Fruit fly (Drosophila melanogaster) whole organism, embryonic: ENCODE results near the gene tex.

Experiments used
- Atf6 ChIP-seq: fragments of 200-800 bp; sonication (Bioruptor generic); IDR thresholded peaks from 2 replicates; pipeline ENCODE4 v1.3.6; 2022; ENCODE audit warnings: missing biosample characterization, missing genetic modification characterization
- B-H2 ChIP-seq: fragments of 200-800 bp; sonication (Bioruptor generic); optimal IDR thresholded peaks from 2 replicates; lab custom pipeline; 2018; ENCODE audit warnings: missing biosample characterization, mild to moderate bottlenecking, missing genetic modification characterization
- CG10959 ChIP-seq: fragments of 200-800 bp; sonication (Bioruptor generic); IDR thresholded peaks from 2 replicates; pipeline ENCODE4 v1.3.6; 2022; ENCODE audit warnings: missing biosample characterization, missing genetic modification characterization
- CG12391 ChIP-seq: fragments of 200-800 bp; sonication (Bioruptor generic); optimal IDR thresholded peaks from 3 replicates; lab custom pipeline; 2018; ENCODE audit warnings: missing biosample characterization, mild to moderate bottlenecking, missing genetic modification characterization, moderate library complexity
- CG13287 ChIP-seq: fragments of 200-800 bp; sonication (Bioruptor generic); IDR thresholded peaks from 2 replicates; pipeline ENCODE4 v1.3.6; 2022; ENCODE audit warnings: missing biosample characterization, missing genetic modification characterization; ENCODE audit not compliant: partially characterized antibody
- CG1647 ChIP-seq: fragments of 200-800 bp; sonication (Bioruptor generic); optimal IDR thresholded peaks from 3 replicates; lab custom pipeline; 2016; ENCODE audit warnings: missing biosample characterization, missing genetic modification characterization
- CG1832 ChIP-seq: fragments of 200-800 bp; sonication (Bioruptor generic); optimal IDR thresholded peaks from 2 replicates; lab custom pipeline; 2017; ENCODE audit warnings: missing biosample characterization, mild to moderate bottlenecking, missing genetic modification characterization, inconsistent platforms
- CG18599 ChIP-seq: fragments of 200-800 bp; sonication (Bioruptor generic); optimal IDR thresholded peaks from 3 replicates; lab custom pipeline; 2017; ENCODE audit warnings: missing biosample characterization, missing genetic modification characterization, mild to moderate bottlenecking, moderate library complexity, missing genetic modification reagents
- CG2199 ChIP-seq: fragments of 200-800 bp; sonication (Bioruptor generic); IDR thresholded peaks from 3 replicates; pipeline ENCODE4 v1.3.6; 2022; ENCODE audit warnings: missing biosample characterization, missing genetic modification characterization
- CG3065 ChIP-seq: fragments of 200-800 bp; sonication (Bioruptor generic); optimal IDR thresholded peaks from 2 replicates; lab custom pipeline; 2016; ENCODE audit warnings: missing biosample characterization, missing genetic modification characterization
- CG3838 ChIP-seq: fragments of 200-800 bp; sonication (Bioruptor generic); optimal IDR thresholded peaks from 3 replicates; lab custom pipeline; 2016; ENCODE audit warnings: missing biosample characterization, missing genetic modification characterization
- CG43689 ChIP-seq: fragments of 200-800 bp; sonication (Bioruptor generic); IDR thresholded peaks from 2 replicates; pipeline ENCODE4 v1.3.6; 2022; ENCODE audit warnings: missing biosample characterization, missing genetic modification characterization
- CG7372 ChIP-seq: fragments of 200-800 bp; sonication (Bioruptor generic); IDR thresholded peaks from 2 replicates; pipeline ENCODE4 v1.3.6; 2022; ENCODE audit warnings: missing biosample characterization, missing genetic modification characterization
- CG7928 ChIP-seq: fragments of 200-800 bp; sonication (Bioruptor generic); optimal IDR thresholded peaks from 2 replicates; lab custom pipeline; 2017; ENCODE audit warnings: missing biosample characterization, mild to moderate bottlenecking, missing genetic modification characterization
- CG8290 ChIP-seq, 3 experiments: fragments of 200-800 bp; sonication (Bioruptor generic); optimal IDR thresholded peaks; 2 replicates each; lab custom pipeline; 2016 to 2019; ENCODE audit warnings: missing biosample characterization in 3 of 3, missing genetic modification characterization in 3 of 3, mild to moderate bottlenecking in 2 of 3, moderate library complexity in 1 of 3
- CG9437 ChIP-seq: fragments of 200-800 bp; sonication (Bioruptor generic); optimal IDR thresholded peaks from 2 replicates; lab custom pipeline; 2018; ENCODE audit warnings: missing biosample characterization, mild to moderate bottlenecking, missing genetic modification characterization
- CG9727 ChIP-seq: fragments of 200-800 bp; sonication (Bioruptor generic); optimal IDR thresholded peaks from 3 replicates; lab custom pipeline; 2017; ENCODE audit warnings: missing biosample characterization, mild to moderate bottlenecking, missing genetic modification characterization
- CTCF ChIP-seq: fragments of 200-800 bp; sonication (Bioruptor generic); optimal IDR thresholded peaks from 2 replicates; lab custom pipeline; 2017; ENCODE audit warnings: missing biosample characterization, mild to moderate bottlenecking, missing genetic modification characterization, moderate library complexity
- Chrac-16 ChIP-seq: fragments of 200-800 bp; sonication (Bioruptor generic); optimal IDR thresholded peaks from 3 replicates; lab custom pipeline; 2016; ENCODE audit warnings: missing biosample characterization, missing genetic modification characterization
- Dad ChIP-seq: fragments of 200-800 bp; sonication (Bioruptor generic); optimal IDR thresholded peaks from 3 replicates; lab custom pipeline; 2016; ENCODE audit warnings: missing biosample characterization, missing genetic modification characterization
- Dbx ChIP-seq: fragments of 200-800 bp; sonication (Bioruptor generic); IDR thresholded peaks from 3 replicates; pipeline ENCODE4 v1.3.6; 2022; ENCODE audit warnings: missing biosample characterization, missing genetic modification characterization
- Dp ChIP-seq: fragments of 200-800 bp; sonication (Bioruptor generic); optimal IDR thresholded peaks from 2 replicates; lab custom pipeline; 2018; ENCODE audit warnings: missing biosample characterization, mild to moderate bottlenecking, missing genetic modification characterization, moderate library complexity
- Fer3 ChIP-seq: fragments of 200-800 bp; sonication (Bioruptor generic); optimal IDR thresholded peaks from 2 replicates; lab custom pipeline; 2018; ENCODE audit warnings: missing biosample characterization, mild to moderate bottlenecking, missing genetic modification characterization, moderate library complexity
- Hr51 ChIP-seq, 2 experiments: fragments of 200-800 bp; sonication (Bioruptor generic); optimal IDR thresholded peaks; 2 replicates in 1 of 2; 3 replicates in 1 of 2; lab custom pipeline; 2016 to 2018; ENCODE audit warnings: missing biosample characterization in 2 of 2, missing genetic modification characterization in 2 of 2, mild to moderate bottlenecking in 1 of 2, moderate library complexity in 1 of 2
- Hr78 ChIP-seq, 2 experiments: fragments of 200-800 bp in 1 of 2; fragments of >200 bp in 1 of 2; sonication (Bioruptor generic) in 1 of 2; optimal IDR thresholded peaks; 2 replicates each; lab custom pipeline; 2017 to 2019; ENCODE audit warnings: missing biosample characterization in 2 of 2, missing genetic modification characterization in 2 of 2, mild to moderate bottlenecking in 1 of 2, moderate library complexity in 1 of 2
- MESR4 ChIP-seq: fragments of 200-800 bp; sonication (Bioruptor generic); optimal IDR thresholded peaks from 2 replicates; lab custom pipeline; 2018; ENCODE audit warnings: missing biosample characterization, mild to moderate bottlenecking, missing genetic modification characterization, moderate library complexity
- Meics ChIP-seq: fragments of 200-800 bp; sonication (Bioruptor generic); optimal IDR thresholded peaks from 2 replicates; lab custom pipeline; 2017; ENCODE audit warnings: missing biosample characterization, mild to moderate bottlenecking, missing genetic modification characterization
- NfI ChIP-seq: fragments of 200-800 bp; sonication (Bioruptor generic); optimal IDR thresholded peaks from 3 replicates; lab custom pipeline; 2018; ENCODE audit warnings: missing biosample characterization, mild to moderate bottlenecking, missing genetic modification characterization, moderate library complexity
- Pdp1 ChIP-seq, 2 experiments: fragments of 200-800 bp; sonication (Bioruptor generic); optimal IDR thresholded peaks; 3 replicates each; lab custom pipeline; 2016; ENCODE audit warnings: missing biosample characterization in 2 of 2, missing genetic modification characterization in 2 of 2, mild to moderate bottlenecking in 1 of 2, moderate library complexity in 1 of 2
- Poxn ChIP-seq: fragments of 200-800 bp; sonication (Bioruptor generic); IDR thresholded peaks from 2 replicates; pipeline ENCODE4 v1.3.6; 2022; ENCODE audit warnings: missing biosample characterization, missing genetic modification characterization
- Ptx1 ChIP-seq: fragments of 200-800 bp; sonication (Bioruptor generic); IDR thresholded peaks from 2 replicates; pipeline ENCODE4 v1.3.6; 2022; ENCODE audit warnings: missing biosample characterization, missing genetic modification characterization
- Sry-β ChIP-seq: fragments of 200-800 bp; sonication (Bioruptor generic); optimal IDR thresholded peaks from 2 replicates; lab custom pipeline; 2018; ENCODE audit warnings: missing biosample characterization, mild to moderate bottlenecking, missing genetic modification characterization, moderate library complexity
- Xrp1 ChIP-seq: fragments of 200-800 bp; sonication (Bioruptor generic); IDR thresholded peaks from 2 replicates; pipeline ENCODE4 v1.3.6; 2022; ENCODE audit warnings: missing biosample characterization, missing genetic modification characterization
- ash1 ChIP-seq: fragments of 200-800 bp; sonication (Bioruptor generic); optimal IDR thresholded peaks from 2 replicates; lab custom pipeline; 2018; ENCODE audit warnings: missing biosample characterization, mild to moderate bottlenecking, missing genetic modification characterization
- bcd ChIP-seq: fragments of 200-800 bp; sonication (Bioruptor generic); optimal IDR thresholded peaks from 2 replicates; lab custom pipeline; 2017; ENCODE audit warnings: missing biosample characterization, mild to moderate bottlenecking, missing genetic modification characterization
- btn ChIP-seq: fragments of 200-800 bp; sonication (Bioruptor generic); optimal IDR thresholded peaks from 2 replicates; lab custom pipeline; 2016; ENCODE audit warnings: missing biosample characterization, missing genetic modification characterization
- cg ChIP-seq: fragments of 200-800 bp; sonication (Bioruptor generic); optimal IDR thresholded peaks from 3 replicates; lab custom pipeline; 2019; ENCODE audit warnings: missing biosample characterization, mild to moderate bottlenecking, missing genetic modification characterization, moderate library complexity
- chinmo ChIP-seq: fragments of 200-800 bp; sonication (Bioruptor generic); IDR thresholded peaks from 4 replicates; pipeline ENCODE4 v1.3.6; 2022; ENCODE audit warnings: missing biosample characterization, missing genetic modification characterization; ENCODE audit not compliant: partially characterized antibody
- chm ChIP-seq: fragments of 200-800 bp; sonication (Bioruptor generic); IDR thresholded peaks from 2 replicates; pipeline ENCODE4 v1.3.6; 2022; ENCODE audit warnings: missing biosample characterization, missing genetic modification characterization
- danr ChIP-seq: fragments of 200-800 bp; sonication (Bioruptor generic); IDR thresholded peaks from 2 replicates; pipeline ENCODE4 v1.3.6; 2022; ENCODE audit warnings: missing biosample characterization, missing genetic modification characterization
- dati ChIP-seq: fragments of 200-800 bp; sonication (Bioruptor generic); IDR thresholded peaks from 2 replicates; pipeline ENCODE4 v1.3.6; 2022; ENCODE audit warnings: missing biosample characterization, missing genetic modification characterization
- dmrt99B ChIP-seq: fragments of 200-800 bp; sonication (Bioruptor generic); optimal IDR thresholded peaks from 2 replicates; lab custom pipeline; 2018; ENCODE audit warnings: missing biosample characterization, mild to moderate bottlenecking, missing genetic modification characterization, moderate library complexity
- dysf ChIP-seq: fragments of 200-800 bp; sonication (Bioruptor generic); IDR thresholded peaks from 3 replicates; pipeline ENCODE4 v1.3.6; 2022; ENCODE audit warnings: missing biosample characterization, missing genetic modification characterization
- fd3F ChIP-seq: fragments of 200-800 bp; sonication (Bioruptor generic); optimal IDR thresholded peaks from 2 replicates; lab custom pipeline; 2018; ENCODE audit warnings: missing biosample characterization, mild to moderate bottlenecking, missing genetic modification characterization, moderate library complexity
- lab ChIP-seq: fragments of 200-800 bp; sonication (Bioruptor generic); optimal IDR thresholded peaks from 3 replicates; lab custom pipeline; 2017; ENCODE audit warnings: missing biosample characterization, missing genetic modification characterization, mild to moderate bottlenecking, moderate library complexity, missing genetic modification reagents
- nau ChIP-seq: fragments of 200-800 bp; sonication (Bioruptor generic); optimal IDR thresholded peaks from 3 replicates; lab custom pipeline; 2017; ENCODE audit warnings: missing biosample characterization, mild to moderate bottlenecking, missing genetic modification characterization, missing genetic modification reagents
- pan ChIP-seq, 4 experiments: fragments of >200 bp in 3 of 4; fragments of 200-800 bp in 1 of 4; sonication (Bioruptor generic) in 1 of 4; optimal IDR thresholded peaks in 3 of 4; IDR thresholded peaks in 1 of 4; 2 replicates each; pipeline versions ENCODE4 v1.3.6 to Lab custom; 2017 to 2022; ENCODE audit warnings: missing biosample characterization in 2 of 4, missing genetic modification characterization in 2 of 4, mixed read lengths in 1 of 4
- stc ChIP-seq: fragments of 200-800 bp; sonication (Bioruptor generic); IDR thresholded peaks from 2 replicates; pipeline ENCODE4 v1.3.6; 2022; ENCODE audit warnings: missing biosample characterization, missing genetic modification characterization
- sug ChIP-seq: fragments of 200-800 bp; optimal IDR thresholded peaks from 2 replicates; lab custom pipeline; 2019; ENCODE audit warnings: missing biosample characterization, mild to moderate bottlenecking, missing genetic modification characterization, moderate library complexity
- vfl ChIP-seq: fragments of 200-800 bp; sonication (Bioruptor generic); optimal IDR thresholded peaks from 2 replicates; lab custom pipeline; 2016; ENCODE audit warnings: missing biosample characterization, missing genetic modification characterization

The tex gene

DNA sequence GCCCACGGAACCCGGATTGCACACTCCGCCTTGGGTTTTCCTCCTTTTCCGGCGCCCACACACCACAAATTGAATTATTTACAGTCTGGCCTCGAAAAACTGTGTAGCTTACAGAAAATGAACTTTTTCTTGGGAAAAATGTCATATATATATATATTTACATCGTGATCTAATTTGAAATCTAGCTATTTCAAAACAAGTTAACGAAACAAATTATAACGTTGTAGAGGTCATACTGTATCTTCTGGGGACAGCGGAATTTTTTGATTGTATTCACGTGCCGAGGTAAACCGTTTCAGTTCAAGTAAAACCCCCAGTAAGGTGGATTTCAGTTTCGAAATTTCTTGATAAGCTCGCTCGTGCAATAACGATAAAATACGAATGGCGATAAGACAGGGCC lies 46.0 kb upstream of the tex start (continued):
- TF ChIP-seq Sry-β (GFP tag; lab: Kevin White, UChicago) (no peak), CG1832 (GFP tag; lab: Kevin White, UChicago) (no peak), dati (no peak), vfl (GFP tag; lab: Kevin White, UChicago) (peak; percentile 10), Ptx1 (GFP tag; lab: Robert Waterston, UW) (peak; percentile 79), CTCF (no peak), Poxn (GFP tag; lab: Robert Waterston, UW) (0 out of 2 replicates have a peak, but pooled peaks have one; percentile 14), nau (GFP tag; lab: Kevin White, UChicago) (no peak), Hr51 (GFP tag; optimal IDR thresholded peaks at IDR 0.05; lab: Kevin White, UChicago) (peak in 1 of 2 experiments; percentile 76), CG3838 (no peak), CG7372 (GFP tag; lab: Robert Waterston, UW) (peak; percentile 9; the same call in 1 of the 2 replicates), Dbx (GFP tag; lab: Robert Waterston, UW) (peak; percentile 71), CG18599 (GFP tag; lab: Kevin White, UChicago) (peak; percentile 67), bcd (GFP tag; lab: Kevin White, UChicago) (no peak), Dad (no peak), ash1 (GFP tag; lab: Kevin White, UChicago) (no peak), Dp (GFP tag; lab: Kevin White, UChicago) (no peak), lab (peak; percentile 74), MESR4 (GFP tag; lab: Kevin White, UChicago) (no peak), Fer3 (peak; percentile 66), B-H2 (GFP tag; lab: Kevin White, UChicago) (no peak), Atf6 (GFP tag; lab: Robert Waterston, UW) (peak; percentile 19; the same call in 1 of the 2 replicates), dmrt99B (peak; percentile 52), CG1647 (GFP tag; lab: Kevin White, UChicago) (peak; percentile 1), stc (GFP tag; lab: Robert Waterston, UW) (peak; percentile 79), Meics (GFP tag; lab: Kevin White, UChicago) (peak; percentile 56), NfI (GFP tag; lab: Kevin White, UChicago) (peak; percentile 61), CG9727 (GFP tag; lab: Kevin White, UChicago) (peak; percentile 27), CG8290 (GFP tag; optimal IDR thresholded peaks at IDR 0.05; lab: Kevin White, UChicago) (no peak), CG8290 (tag; optimal IDR thresholded peaks at IDR 0.05; lab: Kevin White, UChicago) (peak in 1 of 2 experiments; percentile 42), Xrp1 (GFP tag; lab: Robert Waterston, UW) (peak; percentile 65), CG43689 (GFP tag; lab: Robert Waterston, UW) (peak; percentile 43), sug (peak; percentile 73), CG12391 (tag; lab: Kevin White, UChicago) (peak; percentile 39), pan (optimal IDR thresholded peaks at IDR 0.05; lab: Kevin White, UChicago) (no peak), pan (GFP tag; optimal IDR thresholded peaks at IDR 0.05 in 1 of 2, IDR thresholded peaks at IDR 0.05 in 1 of 2) (peak in 1 of 2 experiments; percentile 80), Chrac-16 (GFP tag; lab: Kevin White, UChicago) (peak; percentile 10), danr (GFP tag; lab: Robert Waterston, UW) (0 out of 2 replicates have a peak, but pooled peaks have one; percentile 41)

DNA sequence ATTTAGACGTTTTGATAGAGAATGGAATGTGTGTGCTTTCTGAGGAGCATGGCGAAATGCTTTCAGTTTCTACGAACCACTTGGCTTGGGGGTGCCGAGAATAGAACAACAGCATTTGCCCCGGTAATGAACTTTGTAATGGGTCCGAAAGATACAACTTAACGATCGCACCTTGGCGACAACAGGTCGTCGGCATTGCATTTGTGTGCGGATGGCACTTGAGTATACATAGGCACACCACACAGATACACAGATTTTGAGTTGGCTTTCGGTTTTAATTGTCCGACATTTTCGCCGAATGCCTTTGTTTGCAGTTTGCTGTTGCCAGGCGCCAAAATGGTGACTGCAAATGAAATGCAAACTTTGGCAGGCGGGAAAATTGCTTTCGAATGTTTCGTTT lies 45.5 kb upstream of the tex start:
- TF ChIP-seq fd3F (GFP tag; lab: Kevin White, UChicago) (no peak), chm (GFP tag; lab: Robert Waterston, UW) (0 out of 2 replicates have a peak, but pooled peaks have one; percentile 10), btn (GFP tag; lab: Kevin White, UChicago) (no peak), CG9437 (GFP tag; lab: Kevin White, UChicago) (no peak), CG13287 (GFP tag; lab: Robert Waterston, UW) (no peak), chinmo (GFP tag; lab: Robert Waterston, UW) (peak; percentile 52; the same call in 1 of the 4 replicates), CG7928 (GFP tag; lab: Kevin White, UChicago) (no peak), cg (GFP tag; lab: Kevin White, UChicago) (peak; percentile 3), CG8290 (GFP tag; optimal IDR thresholded peaks at IDR 0.05; lab: Kevin White, UChicago) (no peak), CG8290 (tag; optimal IDR thresholded peaks at IDR 0.05; lab: Kevin White, UChicago) (peak in 1 of 2 experiments; percentile 34), CG2199 (GFP tag; lab: Robert Waterston, UW) (0 out of 3 replicates have a peak, but pooled peaks have one; percentile 6), CG10959 (GFP tag; lab: Robert Waterston, UW) (no peak), CG3065 (GFP tag; lab: Kevin White, UChicago) (no peak), Hr78 (GFP tag; optimal IDR thresholded peaks at IDR 0.05; lab: Kevin White, UChicago) (peak in 1 of 2 experiments; percentile 31), Pdp1 (GFP tag; optimal IDR thresholded peaks at IDR 0.05; lab: Kevin White, UChicago) (no peak), dysf (no peak)
